Worm (Caenorhabditis elegans): ENCODE data around the gene Y66D12A.10.

Y66D12A.10 gene

DNA sequence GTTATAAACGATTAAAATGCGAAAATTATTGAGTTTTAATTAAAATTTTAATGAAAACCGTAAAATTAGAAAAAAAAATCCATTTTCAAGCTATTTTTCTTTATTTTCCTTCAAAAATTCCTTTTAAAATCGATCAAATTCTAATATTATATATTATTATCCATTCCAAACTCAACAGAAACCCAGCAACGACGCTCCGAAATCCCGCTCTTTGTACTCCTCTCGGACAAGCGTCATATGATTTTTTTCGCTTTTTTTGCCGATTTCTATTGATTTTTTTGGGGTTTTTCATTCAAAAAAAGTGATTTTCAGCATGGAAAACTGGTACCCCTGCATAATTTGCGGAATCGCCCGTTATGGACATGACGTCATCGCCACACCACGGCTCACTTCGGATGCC, 50.8 kb downstream of the Y66D12A.10 start, which contains the start of gene ceh-91:
Gene ceh-91 (plus strand): TSS at position 301 of the 400 bp plus-strand sequence.
- TF ChIP-seq klf-2 (GFP tag; conservative IDR thresholded peaks at IDR 0.05) (no peak), flt-1 (GFP tag; IDR thresholded peaks at IDR 0.05) (no peak), med-1 (GFP tag; optimal IDR thresholded peaks at IDR 0.05; ENCODE audit: insufficient read depth) (no peak)

Data from whole organism, midembryonic.